Worm (Caenorhabditis elegans) whole organism, L1 larva: ENCODE results near the gene mca-3.

Experiments
- C04F5.9 ChIP-seq: sonication (generic microtip); optimal IDR thresholded peaks from 2 replicates; lab custom pipeline; 2016; ENCODE audit warnings: missing genetic modification characterization, missing compliant biosample characterization
- C16A3.4 ChIP-seq: fragments of 150-350 bp; optimal IDR thresholded peaks from 2 replicates; lab custom pipeline; 2014; ENCODE audit warnings: missing biosample characterization, missing genetic modification characterization
- Y116A8C.19 ChIP-seq: sonication (generic microtip); optimal IDR thresholded peaks from 2 replicates; lab custom pipeline; 2016; ENCODE audit warnings: missing compliant biosample characterization, missing genetic modification characterization, borderline replicate concordance
- alr-1 ChIP-seq: fragments of 200-800 bp; sonication (Bioruptor generic); optimal IDR thresholded peaks from 2 replicates; lab custom pipeline; 2018; ENCODE audit warnings: borderline replicate concordance, mild to moderate bottlenecking, missing genetic modification characterization, missing compliant biosample characterization
- aly-2 ChIP-seq: fragments of 150-350 bp; optimal IDR thresholded peaks from 2 replicates; lab custom pipeline; 2014; ENCODE audit warnings: missing biosample characterization, missing genetic modification characterization
- ama-1 ChIP-seq: fragments of 150-350 bp; optimal IDR thresholded peaks from 2 replicates; lab custom pipeline; 2014
- ceh-63 ChIP-seq: fragments of 200-800 bp; sonication (Bioruptor generic); optimal IDR thresholded peaks from 2 replicates; lab custom pipeline; 2018; ENCODE audit warnings: mild to moderate bottlenecking, missing genetic modification characterization, missing compliant biosample characterization
- ceh-82 ChIP-seq, 3 experiments: fragments of 150-350 bp in 1 of 3; sonication (generic microtip) in 2 of 3; optimal IDR thresholded peaks; 2 replicates each; lab custom pipeline; 2014 to 2017; ENCODE audit warnings: missing biosample characterization in 3 of 3, missing genetic modification characterization in 3 of 3
- ceh-90 ChIP-seq: sonication (generic microtip); optimal IDR thresholded peaks from 2 replicates; lab custom pipeline; 2016; ENCODE audit warnings: missing genetic modification characterization, missing compliant biosample characterization
- efl-1 ChIP-seq, 4 experiments: fragments of 150-350 bp; optimal IDR thresholded peaks in 3 of 4; peaks in 1 of 4; 1 replicate in 1 of 4; 2 replicates in 3 of 4; lab custom pipeline; 2014; ENCODE audit warnings: missing biosample characterization in 2 of 4, missing genetic modification characterization in 2 of 4, missing genetic modification reagents in 2 of 4
- egl-13 ChIP-seq: sonication (generic microtip); optimal IDR thresholded peaks from 2 replicates; lab custom pipeline; 2016; ENCODE audit warnings: missing genotype, missing genetic modification reagents, missing genetic modification characterization, missing compliant biosample characterization
- elt-2 ChIP-seq: sonication (generic microtip); optimal IDR thresholded peaks from 2 replicates; lab custom pipeline; 2016; ENCODE audit warnings: missing genetic modification characterization, mild to moderate bottlenecking, inconsistent platforms, missing compliant biosample characterization, missing genetic modification reagents
- elt-3 ChIP-seq, 6 experiments: fragments of 150-350 bp in 1 of 6; sonication (generic microtip); optimal IDR thresholded peaks; 2 replicates each; lab custom pipeline; 2017 to 2018; ENCODE audit warnings: missing biosample characterization in 6 of 6, missing genetic modification characterization in 6 of 6, inconsistent platforms in 1 of 6
- fkh-10 ChIP-seq: sonication (generic microtip); optimal IDR thresholded peaks from 2 replicates; lab custom pipeline; 2017; ENCODE audit warnings: missing biosample characterization, missing genetic modification reagents, missing genetic modification characterization
- fos-1 ChIP-seq: fragments of 150-350 bp; optimal IDR thresholded peaks from 2 replicates; lab custom pipeline; 2014; ENCODE audit warnings: missing biosample characterization, missing genetic modification characterization
- hpl-2 ChIP-seq: fragments of 150-350 bp; optimal IDR thresholded peaks from 2 replicates; lab custom pipeline; 2014; ENCODE audit warnings: missing biosample characterization, missing genetic modification reagents, missing genetic modification characterization
- jun-1 ChIP-seq: fragments of 150-350 bp; optimal IDR thresholded peaks from 2 replicates; lab custom pipeline; 2014; ENCODE audit warnings: missing biosample characterization, missing genetic modification reagents, missing genetic modification characterization
- lin-15B ChIP-seq: fragments of 150-350 bp; sonication (generic microtip); optimal IDR thresholded peaks from 3 replicates; lab custom pipeline; 2014; ENCODE audit warnings: missing biosample characterization, missing genetic modification characterization
- lir-3 ChIP-seq: sonication (generic microtip); optimal IDR thresholded peaks from 2 replicates; lab custom pipeline; 2016; ENCODE audit warnings: mild to moderate bottlenecking, missing genetic modification characterization, moderate library complexity, missing compliant biosample characterization; ENCODE audit not compliant: poor library complexity
- nhr-12 ChIP-seq: sonication (generic microtip); optimal IDR thresholded peaks from 2 replicates; lab custom pipeline; 2017; ENCODE audit warnings: missing biosample characterization, missing genetic modification characterization
- nhr-19 ChIP-seq: fragments of 200-800 bp; sonication (Bioruptor generic); conservative IDR thresholded peaks from 2 replicates; pipeline ENCODE4 v1.3.6; 2022; ENCODE audit warnings: missing genetic modification characterization, missing compliant biosample characterization
- nhr-20 ChIP-seq: sonication (generic microtip); optimal IDR thresholded peaks from 2 replicates; lab custom pipeline; 2016; ENCODE audit warnings: mild to moderate bottlenecking, missing genetic modification characterization, missing compliant biosample characterization
- nhr-237 ChIP-seq: fragments of 150-350 bp; optimal IDR thresholded peaks from 2 replicates; lab custom pipeline; 2014; ENCODE audit warnings: missing biosample characterization, missing genetic modification characterization
- nhr-28 ChIP-seq: fragments of 150-350 bp; optimal IDR thresholded peaks from 2 replicates; lab custom pipeline; 2014; ENCODE audit warnings: missing biosample characterization, missing genetic modification characterization
- nhr-76 ChIP-seq: sonication (generic microtip); optimal IDR thresholded peaks from 2 replicates; lab custom pipeline; 2017; ENCODE audit warnings: missing biosample characterization, missing genetic modification characterization
- nhr-90 ChIP-seq: sonication (generic microtip); optimal IDR thresholded peaks from 2 replicates; lab custom pipeline; 2016; ENCODE audit warnings: mild to moderate bottlenecking, missing genetic modification characterization, missing compliant biosample characterization; ENCODE audit not compliant: poor library complexity
- pqm-1 ChIP-seq: sonication (generic microtip); optimal IDR thresholded peaks from 3 replicates; lab custom pipeline; 2017; ENCODE audit warnings: missing biosample characterization, missing genetic modification characterization
- rnt-1 ChIP-seq: sonication (generic microtip); optimal IDR thresholded peaks from 2 replicates; lab custom pipeline; 2016; ENCODE audit warnings: mild to moderate bottlenecking, missing genetic modification characterization, moderate library complexity, missing compliant biosample characterization
- skn-1 ChIP-seq: fragments of 150-350 bp; optimal IDR thresholded peaks from 2 replicates; lab custom pipeline; 2014; ENCODE audit warnings: missing biosample characterization, missing genetic modification characterization
- sox-4 ChIP-seq: sonication (generic microtip); optimal IDR thresholded peaks from 2 replicates; lab custom pipeline; 2016; ENCODE audit warnings: missing genetic modification characterization, missing compliant biosample characterization
- sup-37 ChIP-seq: fragments of 200-800 bp; sonication (Bioruptor generic); optimal IDR thresholded peaks from 2 replicates; lab custom pipeline; 2018; ENCODE audit warnings: mild to moderate bottlenecking, missing genetic modification characterization, missing compliant biosample characterization
- swsn-7 ChIP-seq: sonication (generic microtip); optimal IDR thresholded peaks from 2 replicates; lab custom pipeline; 2016; ENCODE audit warnings: missing genetic modification characterization, missing compliant biosample characterization
- tlp-1 ChIP-seq: fragments of 150-350 bp; optimal IDR thresholded peaks from 2 replicates; lab custom pipeline; 2014; ENCODE audit warnings: missing biosample characterization, missing genetic modification characterization
- unc-98 ChIP-seq: fragments of 200-800 bp; sonication (Bioruptor generic); IDR thresholded peaks from 2 replicates; pipeline ENCODE4 v1.3.6; 2022; ENCODE audit warnings: missing genetic modification characterization, missing compliant biosample characterization
- vab-15 ChIP-seq: sonication (generic microtip); optimal IDR thresholded peaks from 2 replicates; lab custom pipeline; 2017; ENCODE audit warnings: missing genotype, mild to moderate bottlenecking, missing genetic modification characterization, missing compliant biosample characterization
- xbp-1 ChIP-seq: sonication (generic microtip); optimal IDR thresholded peaks from 2 replicates; lab custom pipeline; 2016; ENCODE audit warnings: missing genetic modification characterization, missing compliant biosample characterization
- zag-1 ChIP-seq: fragments of 150-350 bp; optimal IDR thresholded peaks from 2 replicates; lab custom pipeline; 2014; ENCODE audit warnings: missing biosample characterization, missing genetic modification characterization
- zip-4 ChIP-seq: fragments of 200-800 bp; sonication (Bioruptor generic); optimal IDR thresholded peaks from 2 replicates; lab custom pipeline; 2018; ENCODE audit warnings: mild to moderate bottlenecking, missing genetic modification characterization, moderate library complexity, missing compliant biosample characterization
- ztf-11 ChIP-seq, 2 experiments: sonication (generic microtip); optimal IDR thresholded peaks; 2 replicates each; lab custom pipeline; 2016 to 2017; ENCODE audit warnings: missing genetic modification characterization in 2 of 2, missing biosample characterization in 1 of 2, missing compliant biosample characterization in 1 of 2

mca-3 gene

DNA sequence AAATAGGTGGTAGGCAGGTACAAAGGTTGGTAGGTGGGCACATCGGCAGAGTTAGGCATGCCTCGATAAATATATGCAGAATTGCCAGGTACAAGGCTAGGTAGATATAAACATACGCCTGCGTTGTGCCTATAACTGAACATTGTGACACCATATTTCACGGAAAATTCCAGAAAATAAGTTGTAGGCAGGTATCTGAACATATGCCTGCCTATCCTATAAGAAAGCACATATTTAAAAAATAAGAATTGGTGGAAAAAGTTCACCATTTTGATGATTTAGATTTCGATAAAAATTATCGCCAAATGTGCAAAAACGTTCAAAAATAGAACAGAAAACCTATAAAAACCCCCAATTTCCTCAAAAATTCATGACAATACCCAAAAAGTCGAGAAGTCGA, 43.3 kb downstream of the mca-3 start:
- TF ChIP-seq swsn-7 (tag; lab: Kevin White, UChicago) (no peak), ceh-63 (no peak), sup-37 (GFP tag; lab: Kevin White, UChicago) (no peak), zag-1 (tag; lab: Kevin White, UChicago) (no peak), lir-3 (tag; lab: Kevin White, UChicago) (no peak), egl-13 (tag; lab: Kevin White, UChicago) (no peak), tlp-1 (tag; lab: Kevin White, UChicago) (no peak), hpl-2 (GFP tag; lab: Kevin White, UChicago) (no peak), C04F5.9 (tag; lab: Kevin White, UChicago) (no peak), aly-2 (tag; lab: Kevin White, UChicago) (no peak)

DNA sequence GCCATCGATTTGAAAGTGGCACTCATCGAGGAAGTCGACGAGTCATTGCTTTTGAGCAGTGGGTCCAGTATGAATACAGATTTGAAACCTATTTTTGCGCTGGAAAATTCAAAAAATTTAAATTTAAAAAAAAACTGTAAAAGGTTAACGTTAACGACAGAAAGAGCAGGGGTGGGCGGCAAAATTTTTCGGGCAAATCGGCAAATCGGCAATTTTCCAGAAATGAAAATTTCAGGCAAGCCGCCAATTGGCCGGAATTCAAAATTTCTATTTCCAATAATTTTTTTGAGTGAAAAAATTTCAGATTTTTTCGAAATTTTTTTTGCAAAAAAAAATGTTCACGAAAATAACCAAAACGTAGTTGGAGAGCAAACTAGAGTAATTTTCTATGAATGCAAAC, 46.1 kb downstream of the mca-3 start, which contains the start of gene Y67D8C.9:
Y67D8C.9 (minus strand) TSS at position 101 of the 400 bp plus-strand sequence.
- TF ChIP-seq egl-13 (tag; lab: Kevin White, UChicago), result no peak
- no peak for TF ChIP-seq C16A3.4 (tag; lab: Kevin White, UChicago)
- no peak for TF ChIP-seq nhr-20 (tag; lab: Kevin White, UChicago)
- no peak for TF ChIP-seq swsn-7 (tag; lab: Kevin White, UChicago)
- no peak for TF ChIP-seq fos-1 (tag; lab: Kevin White, UChicago)
- TF ChIP-seq vab-15 (tag; lab: Kevin White, UChicago), result no peak
- no peak for TF ChIP-seq zip-4 (GFP tag; lab: Kevin White, UChicago)
- no peak for TF ChIP-seq nhr-76 (tag; lab: Kevin White, UChicago)
- no peak for TF ChIP-seq fkh-10 (GFP tag; lab: Kevin White, UChicago)
- no peak for TF ChIP-seq elt-2 (tag; lab: Kevin White, UChicago)
- no peak for TF ChIP-seq rnt-1 (tag; lab: Kevin White, UChicago)
- TF ChIP-seq nhr-19, result no peak
- no peak for TF ChIP-seq xbp-1
- TF ChIP-seq efl-1 (optimal IDR thresholded peaks at IDR 0.05; lab: Kevin White, UChicago), result no peak
- TF ChIP-seq efl-1 (GFP tag; optimal IDR thresholded peaks at IDR 0.05 in 1 of 2; lab: Kevin White, UChicago), result no peak
- TF ChIP-seq elt-3 (tag; optimal IDR thresholded peaks at IDR 0.05; lab: Kevin White, UChicago), result no peak
- no peak for TF ChIP-seq sox-4
- TF ChIP-seq unc-98, result no peak
- TF ChIP-seq pqm-1 (tag; lab: Kevin White, UChicago), result no peak

DNA sequence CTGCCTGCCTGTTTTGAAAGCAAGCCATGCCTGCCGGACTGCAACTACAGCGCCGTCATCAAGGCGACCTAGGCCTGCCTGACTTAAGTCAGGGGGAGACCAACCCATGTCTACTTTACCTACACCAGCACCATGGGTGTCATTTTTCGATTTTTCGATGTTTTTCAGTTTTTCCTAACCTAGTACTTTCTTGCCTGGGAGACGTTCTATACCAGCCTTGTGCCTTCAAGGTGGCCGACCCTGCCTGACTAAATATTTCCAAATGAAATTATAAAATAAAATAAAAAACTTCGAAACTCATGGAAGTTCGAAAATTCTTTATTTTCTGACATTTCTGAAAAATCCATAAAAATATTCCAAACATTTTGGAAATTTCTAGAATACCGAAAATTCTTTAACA, 56.1 kb downstream of the mca-3 start:
- TF ChIP-seq nhr-12 (tag; lab: Kevin White, UChicago) (no peak), skn-1 (tag; lab: Kevin White, UChicago) (no peak), ceh-82 (tag; optimal IDR thresholded peaks at IDR 0.05; lab: Kevin White, UChicago) (no peak), ama-1 (no peak), aly-2 (tag; lab: Kevin White, UChicago) (no peak), ceh-63 (no peak), fkh-10 (GFP tag; lab: Kevin White, UChicago) (no peak), nhr-237 (no peak), nhr-90 (tag; lab: Kevin White, UChicago) (no peak), rnt-1 (tag; lab: Kevin White, UChicago) (no peak), jun-1 (no peak), nhr-28 (no peak), ceh-90 (tag; lab: Kevin White, UChicago) (no peak), egl-13 (tag; lab: Kevin White, UChicago) (no peak), Y116A8C.19 (tag; lab: Kevin White, UChicago) (no peak), ztf-11 (tag; optimal IDR thresholded peaks at IDR 0.05; lab: Kevin White, UChicago) (no peak), xbp-1 (no peak), lin-15B (tag; lab: Kevin White, UChicago) (no peak), alr-1 (tag; lab: Kevin White, UChicago) (no peak)
